Fruit fly (Drosophila melanogaster) whole organism, prepupa: Measurements from ENCODE around the gene CG3434.

ENCODE experiments used
- CG10631 ChIP-seq: fragments of 200-800 bp; sonication (Bioruptor generic); optimal IDR thresholded peaks from 2 replicates; lab custom pipeline; 2016; ENCODE audit warnings: missing biosample characterization, missing genetic modification characterization
- CG11294 ChIP-seq: fragments of 200-800 bp; sonication (Bioruptor generic); IDR thresholded peaks from 2 replicates; pipeline ENCODE4 v1.3.6; 2022; ENCODE audit warnings: missing biosample characterization, missing genetic modification characterization
- CG11762 ChIP-seq: fragments of 200-800 bp; sonication (Bioruptor generic); optimal IDR thresholded peaks from 3 replicates; lab custom pipeline; 2016; ENCODE audit warnings: missing biosample characterization, missing genetic modification characterization; ENCODE audit not compliant: insufficient read depth
- CG11902 ChIP-seq: fragments of 200-800 bp; sonication (Bioruptor generic); optimal IDR thresholded peaks from 3 replicates; lab custom pipeline; 2016; ENCODE audit warnings: missing biosample characterization, missing genetic modification characterization
- CG15336 ChIP-seq: fragments of 200-800 bp; sonication (Bioruptor generic); IDR thresholded peaks from 2 replicates; pipeline ENCODE4 v1.3.6; 2022; ENCODE audit warnings: missing biosample characterization, missing genetic modification characterization
- CG1621 ChIP-seq: fragments of 200-800 bp; sonication (Bioruptor generic); optimal IDR thresholded peaks from 3 replicates; lab custom pipeline; 2018; ENCODE audit warnings: missing biosample characterization, mild to moderate bottlenecking, missing genetic modification characterization
- CG16779 ChIP-seq: fragments of 200-800 bp; sonication (Bioruptor generic); optimal IDR thresholded peaks from 3 replicates; lab custom pipeline; 2017; ENCODE audit warnings: missing biosample characterization, mild to moderate bottlenecking, missing genetic modification characterization
- CG3032 ChIP-seq: fragments of 200-800 bp; optimal IDR thresholded peaks from 2 replicates; lab custom pipeline; 2019; ENCODE audit warnings: missing biosample characterization, mild to moderate bottlenecking, missing genetic modification characterization, moderate library complexity
- CG31627 ChIP-seq: fragments of 200-800 bp; sonication (Bioruptor generic); optimal IDR thresholded peaks from 3 replicates; lab custom pipeline; 2016; ENCODE audit warnings: missing biosample characterization, missing genetic modification characterization
- CG34406 ChIP-seq: fragments of 200-800 bp; sonication (Bioruptor generic); optimal IDR thresholded peaks from 3 replicates; lab custom pipeline; 2016; ENCODE audit warnings: missing biosample characterization, missing genetic modification characterization
- CG3919 ChIP-seq: fragments of 200-800 bp; sonication (Bioruptor generic); optimal IDR thresholded peaks from 3 replicates; lab custom pipeline; 2016; ENCODE audit warnings: missing biosample characterization, missing genetic modification characterization
- CG4318 ChIP-seq: fragments of 200-800 bp; sonication (Bioruptor generic); optimal IDR thresholded peaks from 3 replicates; lab custom pipeline; 2017; ENCODE audit warnings: missing biosample characterization, mild to moderate bottlenecking, missing genetic modification characterization
- CG6163 ChIP-seq: fragments of 200-800 bp; sonication (Bioruptor generic); IDR thresholded peaks from 3 replicates; pipeline ENCODE4 v1.3.6; 2022; ENCODE audit warnings: missing biosample characterization, missing genetic modification characterization
- CG6276 ChIP-seq: fragments of 200-800 bp; sonication (Bioruptor generic); optimal IDR thresholded peaks from 2 replicates; lab custom pipeline; 2017; ENCODE audit warnings: missing biosample characterization, mild to moderate bottlenecking, missing genetic modification characterization
- CG6792 ChIP-seq: fragments of 200-800 bp; sonication (Bioruptor generic); optimal IDR thresholded peaks from 3 replicates; lab custom pipeline; 2016; ENCODE audit warnings: missing biosample characterization, missing genetic modification characterization
- CG6808 ChIP-seq: fragments of 200-800 bp; sonication (Bioruptor generic); optimal IDR thresholded peaks from 3 replicates; lab custom pipeline; 2017; ENCODE audit warnings: missing biosample characterization, missing genetic modification characterization, mild to moderate bottlenecking, moderate library complexity, missing genetic modification reagents
- CG8119 ChIP-seq: fragments of 200-800 bp; sonication (Bioruptor generic); IDR thresholded peaks from 3 replicates; pipeline ENCODE4 v1.3.6; 2022; ENCODE audit warnings: missing biosample characterization, missing genetic modification characterization
- CG8319 ChIP-seq: fragments of 200-800 bp; sonication (Bioruptor generic); optimal IDR thresholded peaks from 3 replicates; lab custom pipeline; 2016; ENCODE audit warnings: missing biosample characterization, missing genetic modification characterization
- CG8632 ChIP-seq: fragments of 200-800 bp; sonication (Bioruptor generic); optimal IDR thresholded peaks from 3 replicates; lab custom pipeline; 2016; ENCODE audit warnings: missing biosample characterization, missing genetic modification characterization
- CG9139 ChIP-seq: fragments of 200-800 bp; sonication (Bioruptor generic); optimal IDR thresholded peaks from 3 replicates; lab custom pipeline; 2017; ENCODE audit warnings: missing biosample characterization, mild to moderate bottlenecking, missing genetic modification characterization
- Eip78C ChIP-seq: fragments of 200-800 bp; sonication (Bioruptor generic); peaks from one replicate; lab custom pipeline; 2016; ENCODE audit warnings: missing biosample characterization, missing genetic modification characterization
- Eip93F ChIP-seq: fragments of 200-800 bp; sonication (Bioruptor generic); optimal IDR thresholded peaks from 2 replicates; lab custom pipeline; 2016; ENCODE audit warnings: missing biosample characterization, mild to moderate bottlenecking, missing genetic modification characterization
- Ets21C ChIP-seq: fragments of 200-800 bp; sonication (Bioruptor generic); optimal IDR thresholded peaks from 3 replicates; lab custom pipeline; 2016; ENCODE audit warnings: missing biosample characterization, missing genetic modification characterization
- Ets96B ChIP-seq: fragments of 200-800 bp; optimal IDR thresholded peaks from 2 replicates; lab custom pipeline; 2019; ENCODE audit warnings: missing biosample characterization, mild to moderate bottlenecking, missing genetic modification characterization, moderate library complexity
- Gug ChIP-seq: fragments of 200-800 bp; sonication (Bioruptor generic); IDR thresholded peaks from 2 replicates; pipeline ENCODE4 v1.3.6; 2022; ENCODE audit warnings: missing biosample characterization, missing genetic modification characterization
- Hr38 ChIP-seq: sonication (Bioruptor generic); optimal IDR thresholded peaks from 2 replicates; lab custom pipeline; 2016; ENCODE audit warnings: missing biosample characterization, missing genetic modification characterization
- Hr39 ChIP-seq: fragments of 200-800 bp; sonication (Bioruptor generic); optimal IDR thresholded peaks from 2 replicates; lab custom pipeline; 2016; ENCODE audit warnings: missing biosample characterization, missing genetic modification characterization
- Hr4 ChIP-seq: fragments of 200-800 bp; sonication (Bioruptor generic); optimal IDR thresholded peaks from 3 replicates; lab custom pipeline; 2016; ENCODE audit warnings: missing biosample characterization, missing genetic modification characterization
- Met ChIP-seq: fragments of 200-800 bp; sonication (Bioruptor generic); optimal IDR thresholded peaks from 3 replicates; lab custom pipeline; 2016; ENCODE audit warnings: missing biosample characterization, missing genetic modification characterization
- OdsH ChIP-seq: fragments of 200-800 bp; sonication (Bioruptor generic); optimal IDR thresholded peaks from 3 replicates; lab custom pipeline; 2016; ENCODE audit warnings: missing biosample characterization, missing genetic modification characterization
- Smox ChIP-seq: fragments of 200-800 bp; sonication (Bioruptor generic); optimal IDR thresholded peaks from 3 replicates; lab custom pipeline; 2016; ENCODE audit warnings: missing biosample characterization, missing genetic modification characterization
- Sox102F ChIP-seq: fragments of 200-800 bp; sonication (Bioruptor generic); optimal IDR thresholded peaks from 2 replicates; lab custom pipeline; 2016; ENCODE audit warnings: missing biosample characterization, mild to moderate bottlenecking, missing genetic modification characterization
- Sox14 ChIP-seq: fragments of 200-800 bp; sonication (Bioruptor generic); optimal IDR thresholded peaks from 3 replicates; lab custom pipeline; 2016; ENCODE audit warnings: missing biosample characterization, missing genetic modification characterization
- achi ChIP-seq: fragments of 200-800 bp; sonication (Bioruptor generic); optimal IDR thresholded peaks from 3 replicates; lab custom pipeline; 2016; ENCODE audit warnings: missing biosample characterization, missing genetic modification characterization
- acj6 ChIP-seq: fragments of 200-800 bp; sonication (Bioruptor generic); optimal IDR thresholded peaks from 3 replicates; lab custom pipeline; 2016; ENCODE audit warnings: missing biosample characterization, missing genetic modification characterization
- cyc ChIP-seq: fragments of 200-800 bp; sonication (Bioruptor generic); optimal IDR thresholded peaks from 3 replicates; lab custom pipeline; 2016; ENCODE audit warnings: missing biosample characterization, missing genetic modification characterization
- dac ChIP-seq: fragments of 200-800 bp; sonication (Bioruptor generic); optimal IDR thresholded peaks from 2 replicates; lab custom pipeline; 2017; ENCODE audit warnings: missing biosample characterization, mild to moderate bottlenecking, missing genetic modification characterization
- eg ChIP-seq: fragments of 200-800 bp; sonication (Bioruptor generic); IDR thresholded peaks from 3 replicates; pipeline ENCODE4 v1.3.6; 2022; ENCODE audit warnings: missing biosample characterization, missing genetic modification characterization
- fd59A ChIP-seq: fragments of 200-800 bp; sonication (Bioruptor generic); optimal IDR thresholded peaks from 2 replicates; lab custom pipeline; 2017; ENCODE audit warnings: missing biosample characterization, mild to moderate bottlenecking, missing genetic modification characterization, missing genetic modification reagents
- fd85E ChIP-seq: fragments of 200-800 bp; sonication (Bioruptor generic); optimal IDR thresholded peaks from 3 replicates; lab custom pipeline; 2016; ENCODE audit warnings: missing biosample characterization, missing genetic modification characterization
- fkh ChIP-seq: fragments of 200-800 bp; sonication (Bioruptor generic); optimal IDR thresholded peaks from 3 replicates; lab custom pipeline; 2017; ENCODE audit warnings: missing biosample characterization, mild to moderate bottlenecking, missing genetic modification characterization, moderate library complexity
- lz ChIP-seq: fragments of 200-800 bp; sonication (Bioruptor generic); optimal IDR thresholded peaks from 3 replicates; lab custom pipeline; 2016; ENCODE audit warnings: missing biosample characterization, missing genetic modification characterization
- net ChIP-seq: fragments of 200-800 bp; sonication (Bioruptor generic); optimal IDR thresholded peaks from 3 replicates; lab custom pipeline; 2016; ENCODE audit warnings: missing biosample characterization, missing genetic modification characterization
- pdm3 ChIP-seq: fragments of 200-800 bp; sonication (Bioruptor generic); optimal IDR thresholded peaks from 3 replicates; lab custom pipeline; 2016; ENCODE audit warnings: missing biosample characterization, missing genetic modification characterization
- salr ChIP-seq, 2 experiments: fragments of 200-800 bp; sonication (Bioruptor generic); optimal IDR thresholded peaks; 3 replicates each; lab custom pipeline; 2016 to 2018; ENCODE audit warnings: missing biosample characterization in 2 of 2, missing genetic modification characterization in 2 of 2, mild to moderate bottlenecking in 1 of 2
- spab ChIP-seq: fragments of 200-800 bp; sonication (Bioruptor generic); optimal IDR thresholded peaks from 2 replicates; lab custom pipeline; 2017; ENCODE audit warnings: missing biosample characterization, mild to moderate bottlenecking, missing genetic modification characterization, missing genetic modification reagents
- ss ChIP-seq, 2 experiments: fragments of 200-800 bp; sonication (Bioruptor generic); optimal IDR thresholded peaks; 2 replicates in 1 of 2; 3 replicates in 1 of 2; lab custom pipeline; 2017 to 2018; ENCODE audit warnings: mild to moderate bottlenecking in 2 of 2, missing biosample characterization in 2 of 2, missing genetic modification characterization in 2 of 2, moderate library complexity in 1 of 2
- svp ChIP-seq: fragments of 200-800 bp; sonication (Bioruptor generic); peaks from one replicate; lab custom pipeline; 2016; ENCODE audit warnings: missing biosample characterization, missing genetic modification characterization
- topi ChIP-seq: fragments of 200-800 bp; sonication (Bioruptor generic); optimal IDR thresholded peaks from 3 replicates; lab custom pipeline; 2016; ENCODE audit warnings: missing biosample characterization, missing genetic modification characterization

Gene CG3434

DNA sequence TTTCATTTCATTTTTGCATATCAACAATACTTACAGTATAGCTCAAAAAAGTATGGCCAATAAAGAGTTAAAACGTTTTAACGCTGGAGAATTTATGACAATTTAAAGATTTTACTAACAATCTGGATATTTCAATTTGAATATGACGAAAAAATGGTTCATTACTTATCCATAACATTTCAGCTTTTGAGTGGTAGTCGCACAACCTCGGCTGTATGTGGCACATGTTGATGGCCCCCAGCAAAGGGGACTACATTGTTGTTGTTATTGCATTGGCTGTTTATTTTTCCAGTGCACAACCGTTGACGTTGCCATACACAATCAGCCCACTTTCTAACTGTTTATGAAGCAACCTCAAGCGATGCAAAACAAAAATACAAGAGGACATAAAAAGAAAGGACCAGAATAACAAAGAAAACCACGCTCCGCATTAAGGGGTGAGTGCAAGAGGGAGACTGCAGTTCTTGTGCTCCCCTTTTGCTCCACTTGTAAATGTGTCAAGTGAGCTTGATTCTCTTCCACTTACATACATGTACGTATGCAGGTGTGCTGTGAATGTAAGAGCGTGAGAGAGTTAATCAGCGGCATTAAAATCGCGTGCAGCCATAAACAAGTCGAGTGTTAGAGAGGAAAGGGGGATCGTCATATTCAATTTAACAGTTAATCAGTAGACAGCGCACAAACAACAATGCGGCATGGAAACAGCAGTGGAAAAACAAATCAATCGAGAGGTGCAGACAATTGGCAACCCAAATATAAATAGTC, 40.4 kb downstream of the CG3434 start (continued):
- TF ChIP-seq CG31627 (GFP tag; lab: Kevin White, UChicago) (peak; percentile 97), CG6792 (peak; percentile 98), CG16779 (tag; lab: Kevin White, UChicago) (peak; percentile 94), fd85E (GFP tag; lab: Kevin White, UChicago) (peak; percentile 87), CG11902 (GFP tag; lab: Kevin White, UChicago) (peak; percentile 95), pdm3 (GFP tag; lab: Kevin White, UChicago) (peak; percentile 97), lz (GFP tag; lab: Kevin White, UChicago) (peak; percentile 98), OdsH (GFP tag; lab: Kevin White, UChicago) (peak; percentile 95), CG8319 (GFP tag; lab: Kevin White, UChicago) (peak; percentile 97), acj6 (GFP tag; lab: Kevin White, UChicago) (peak; percentile 96)

DNA sequence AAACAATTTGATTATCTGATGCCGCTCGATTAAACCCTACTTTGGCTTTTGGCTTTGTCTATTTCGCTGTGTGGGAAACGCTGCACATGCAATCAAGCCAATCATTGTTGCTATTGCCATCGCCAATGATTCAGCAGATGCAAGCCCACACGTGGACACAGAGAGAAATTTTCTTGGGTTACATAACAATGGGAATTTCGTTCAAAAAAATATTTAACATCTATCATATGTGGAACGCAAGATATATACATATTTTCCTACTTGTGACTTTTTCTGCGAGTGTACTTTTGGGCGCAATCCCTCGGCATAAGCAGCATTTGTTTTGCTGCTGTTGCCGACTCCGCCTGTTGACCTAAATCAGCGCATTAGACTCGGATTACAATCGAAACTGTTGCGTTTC, 41.3 kb downstream of the CG3434 start:
- TF ChIP-seq CG6163 (GFP tag; lab: Robert Waterston, UW) (peak; percentile 85), eg (GFP tag; lab: Robert Waterston, UW) (peak; percentile 91), CG31627 (GFP tag; lab: Kevin White, UChicago) (peak; percentile 70), CG8119 (GFP tag; lab: Robert Waterston, UW) (peak; percentile 81), fkh (GFP tag; lab: Kevin White, UChicago) (no peak), acj6 (GFP tag; lab: Kevin White, UChicago) (peak; percentile 60), CG11762 (GFP tag; lab: Kevin White, UChicago) (peak; percentile 19), Eip93F (GFP tag; lab: Kevin White, UChicago) (no peak), Hr39 (peak; percentile 64), pdm3 (GFP tag; lab: Kevin White, UChicago) (peak; percentile 63), Gug (peak; percentile 74), ss (GFP tag; optimal IDR thresholded peaks at IDR 0.05; lab: Kevin White, UChicago) (no peak), CG34406 (GFP tag; lab: Kevin White, UChicago) (peak; percentile 63), svp (peak; percentile 67), Ets96B (peak; percentile 43), net (peak; percentile 44), CG3032 (peak; percentile 15), CG3919 (GFP tag; lab: Kevin White, UChicago) (peak; percentile 78), Sox102F (GFP tag; lab: Kevin White, UChicago) (peak; percentile 67), CG4318 (GFP tag; lab: Kevin White, UChicago) (peak; percentile 45), CG6276 (GFP tag; lab: Kevin White, UChicago) (peak; percentile 67), fd59A (GFP tag; lab: Kevin White, UChicago) (peak; percentile 22), fd85E (GFP tag; lab: Kevin White, UChicago) (no peak), CG11294 (GFP tag; lab: Robert Waterston, UW) (peak; percentile 65), Ets21C (GFP tag; lab: Kevin White, UChicago) (no peak), dac (GFP tag; lab: Kevin White, UChicago) (no peak), cyc (GFP tag; lab: Kevin White, UChicago) (peak; percentile 77), CG6792 (no peak), Hr4 (GFP tag; lab: Kevin White, UChicago) (peak; percentile 50), salr (GFP tag; optimal IDR thresholded peaks at IDR 0.05; lab: Kevin White, UChicago) (no peak), Sox14 (GFP tag; lab: Kevin White, UChicago) (peak; percentile 47), achi (GFP tag; lab: Kevin White, UChicago) (peak; percentile 39), CG15336 (GFP tag; lab: Robert Waterston, UW) (peak; percentile 85), Met (peak; percentile 72), Hr38 (no peak), CG1621 (tag; lab: Kevin White, UChicago) (no peak), Smox (GFP tag; lab: Kevin White, UChicago) (peak; percentile 37), CG10631 (GFP tag; lab: Kevin White, UChicago) (no peak), spab (no peak), topi (GFP tag; lab: Kevin White, UChicago) (peak; percentile 72), CG6808 (GFP tag; lab: Kevin White, UChicago) (no peak), Eip78C (GFP tag; lab: Kevin White, UChicago) (peak; percentile 87), CG8632 (GFP tag; lab: Kevin White, UChicago) (peak; percentile 35), CG9139 (GFP tag; lab: Kevin White, UChicago) (no peak)
